Worm (Caenorhabditis elegans) whole organism, young adult: Measurements from ENCODE around the gene dpy-2.

Source experiments
- B0261.1 ChIP-seq: sonication (generic microtip); optimal IDR thresholded peaks from 2 replicates; lab custom pipeline; 2016; ENCODE audit warnings: mild to moderate bottlenecking, missing genetic modification characterization, moderate library complexity, missing compliant biosample characterization
- F33H1.4 ChIP-seq: fragments of 200-800 bp; sonication (Bioruptor generic); IDR thresholded peaks from 2 replicates; pipeline ENCODE4 v1.3.6; 2022; ENCODE audit warnings: missing genetic modification reagents, missing genetic modification characterization, missing compliant biosample characterization
- F39B2.1 ChIP-seq: fragments of 200-800 bp; sonication (Bioruptor generic); IDR thresholded peaks from 2 replicates; pipeline ENCODE4 v1.3.6; 2022; ENCODE audit warnings: missing genetic modification reagents, missing genetic modification characterization, missing compliant biosample characterization
- F52B5.7 ChIP-seq: sonication (generic microtip); optimal IDR thresholded peaks from 2 replicates; lab custom pipeline; 2016; ENCODE audit warnings: mild to moderate bottlenecking, missing genetic modification characterization, missing compliant biosample characterization
- T26A5.8 ChIP-seq: sonication (generic microtip); optimal IDR thresholded peaks from 2 replicates; lab custom pipeline; 2016; ENCODE audit warnings: missing genetic modification characterization, missing compliant biosample characterization
- Y67H2A.10 ChIP-seq: fragments of 200-800 bp; sonication (Bioruptor generic); conservative IDR thresholded peaks from 2 replicates; pipeline ENCODE4 v1.3.6; 2022; ENCODE audit warnings: missing genetic modification reagents, missing genetic modification characterization, missing compliant biosample characterization
- ZK185.1 ChIP-seq: sonication (generic microtip); optimal IDR thresholded peaks from 2 replicates; lab custom pipeline; 2016; ENCODE audit warnings: mild to moderate bottlenecking, missing genetic modification characterization, missing compliant biosample characterization; ENCODE audit not compliant: poor library complexity, severe bottlenecking
- akir-1 ChIP-seq: fragments of 200-800 bp; sonication (Bioruptor generic); optimal IDR thresholded peaks from 2 replicates; lab custom pipeline; 2018; ENCODE audit warnings: mild to moderate bottlenecking, missing genetic modification characterization, moderate library complexity, missing compliant biosample characterization
- atf-7 ChIP-seq: sonication (generic microtip); optimal IDR thresholded peaks from 2 replicates; lab custom pipeline; 2017; ENCODE audit warnings: mild to moderate bottlenecking, missing genetic modification characterization, missing compliant biosample characterization
- athp-1 ChIP-seq: sonication (generic microtip); optimal IDR thresholded peaks from 2 replicates; lab custom pipeline; 2017; ENCODE audit warnings: mild to moderate bottlenecking, missing genetic modification characterization, missing compliant biosample characterization
- ccch-3 ChIP-seq: fragments of 200-800 bp; sonication (Bioruptor generic); optimal IDR thresholded peaks from 2 replicates; lab custom pipeline; 2018; ENCODE audit warnings: mild to moderate bottlenecking, missing genetic modification characterization, missing compliant biosample characterization
- ceh-91 ChIP-seq: fragments of 200-800 bp; sonication (Bioruptor generic); IDR thresholded peaks from 2 replicates; pipeline ENCODE4 v1.3.6; 2022; ENCODE audit warnings: missing genetic modification reagents, missing genetic modification characterization, missing compliant biosample characterization
- chd-7 ChIP-seq: sonication (generic microtip); optimal IDR thresholded peaks from 2 replicates; lab custom pipeline; 2016; ENCODE audit warnings: mild to moderate bottlenecking, missing genetic modification characterization, moderate library complexity, missing compliant biosample characterization
- efl-1 ChIP-seq: fragments of 150-350 bp; optimal IDR thresholded peaks from 2 replicates; lab custom pipeline; 2014; ENCODE audit warnings: missing biosample characterization, missing genetic modification reagents, missing genetic modification characterization
- egl-44 ChIP-seq: fragments of 200-800 bp; sonication (Bioruptor generic); IDR thresholded peaks from 2 replicates; pipeline ENCODE4 v1.3.6; 2022; ENCODE audit warnings: missing genetic modification reagents, missing genetic modification characterization, missing compliant biosample characterization
- ekl-4 ChIP-seq: fragments of 200-800 bp; sonication (Bioruptor generic); IDR thresholded peaks from 2 replicates; pipeline ENCODE4 v1.3.6; 2022; ENCODE audit warnings: missing genetic modification reagents, missing genetic modification characterization, missing compliant biosample characterization
- ets-4 ChIP-seq: fragments of 200-800 bp; sonication (Bioruptor generic); optimal IDR thresholded peaks from 2 replicates; lab custom pipeline; 2018; ENCODE audit warnings: mild to moderate bottlenecking, missing genetic modification characterization, missing compliant biosample characterization
- hmg-1.2 ChIP-seq: fragments of 200-800 bp; sonication (Bioruptor generic); IDR thresholded peaks from 2 replicates; pipeline ENCODE4 v1.3.6; 2022; ENCODE audit warnings: missing genetic modification reagents, missing genetic modification characterization, missing compliant biosample characterization
- hrde-1 ChIP-seq: sonication (generic microtip); optimal IDR thresholded peaks from 2 replicates; lab custom pipeline; 2016; ENCODE audit warnings: missing genetic modification characterization, mild to moderate bottlenecking, missing compliant biosample characterization, moderate library complexity, missing genotype, missing genetic modification reagents, borderline replicate concordance
- lin-54 ChIP-seq: fragments of 200-800 bp; sonication (Bioruptor generic); optimal IDR thresholded peaks from 2 replicates; lab custom pipeline; 2018; ENCODE audit warnings: mild to moderate bottlenecking, missing genetic modification characterization, missing compliant biosample characterization
- lir-1 ChIP-seq: fragments of 200-800 bp; sonication (Bioruptor generic); conservative IDR thresholded peaks from 2 replicates; pipeline ENCODE4 v1.3.6; 2022; ENCODE audit warnings: missing genetic modification reagents, missing genetic modification characterization, missing compliant biosample characterization
- mcd-1 ChIP-seq: fragments of 200-800 bp; sonication (Bioruptor generic); IDR thresholded peaks from 2 replicates; pipeline ENCODE4 v1.3.6; 2022; ENCODE audit warnings: missing genetic modification reagents, missing genetic modification characterization, missing compliant biosample characterization
- nfya-1 ChIP-seq: sonication (generic microtip); optimal IDR thresholded peaks from 2 replicates; lab custom pipeline; 2017; ENCODE audit warnings: antibody characterized with exemption, missing compliant biosample characterization, missing genetic modification characterization, borderline replicate concordance; ENCODE audit not compliant: insufficient read depth
- nhr-80 ChIP-seq: sonication (generic microtip); optimal IDR thresholded peaks from 2 replicates; lab custom pipeline; 2016; ENCODE audit warnings: missing genetic modification characterization, missing compliant biosample characterization
- rec-8 ChIP-seq, 2 experiments: sonication (generic microtip); optimal IDR thresholded peaks; 2 replicates each; lab custom pipeline; 2016; ENCODE audit warnings: mild to moderate bottlenecking in 2 of 2, missing genetic modification characterization in 2 of 2, missing genetic modification reagents in 2 of 2, missing genotype in 2 of 2, missing biosample characterization in 1 of 2, missing compliant biosample characterization in 1 of 2, moderate library complexity in 1 of 2
- sdz-38 ChIP-seq: sonication (generic microtip); optimal IDR thresholded peaks from 2 replicates; lab custom pipeline; 2016; ENCODE audit warnings: missing genotype, missing genetic modification characterization, missing compliant biosample characterization
- snpc-1.1 ChIP-seq: sonication (generic microtip); optimal IDR thresholded peaks from 2 replicates; lab custom pipeline; 2017; ENCODE audit warnings: missing genetic modification characterization, mild to moderate bottlenecking, missing compliant biosample characterization, antibody characterized with exemption, moderate library complexity, missing genotype, missing genetic modification reagents; ENCODE audit not compliant: insufficient read depth
- snpc-1.3 ChIP-seq: sonication (generic microtip); optimal IDR thresholded peaks from 2 replicates; lab custom pipeline; 2017; ENCODE audit warnings: missing genetic modification characterization, mild to moderate bottlenecking, missing compliant biosample characterization, antibody characterized with exemption, moderate library complexity, missing genotype, missing genetic modification reagents; ENCODE audit not compliant: insufficient read depth
- snpc-4 ChIP-seq, 5 experiments: fragments of 150-350 bp in 1 of 5; sonication (generic microtip) in 4 of 5; optimal IDR thresholded peaks; 2 replicates each; lab custom pipeline; 2014 to 2018; ENCODE audit warnings: missing genetic modification characterization in 5 of 5, missing biosample characterization in 3 of 5, antibody characterized with exemption in 2 of 5, mild to moderate bottlenecking in 2 of 5, missing compliant biosample characterization in 2 of 5, missing genotype in 2 of 5, moderate library complexity in 2 of 5, missing genetic modification reagents in 1 of 5
- tbp1 ChIP-seq: fragments of 200-800 bp; sonication (Bioruptor generic); optimal IDR thresholded peaks from 2 replicates; lab custom pipeline; 2018; ENCODE audit warnings: mild to moderate bottlenecking, missing genetic modification characterization, missing compliant biosample characterization
- unc-62 ChIP-seq: fragments of 150-350 bp; optimal IDR thresholded peaks from 2 replicates; lab custom pipeline; 2014; ENCODE audit warnings: missing biosample characterization, missing genetic modification reagents, missing genetic modification characterization
- xnd-1 ChIP-seq: sonication (generic microtip); optimal IDR thresholded peaks from 2 replicates; lab custom pipeline; 2016; ENCODE audit warnings: missing genotype, missing genetic modification reagents, missing genetic modification characterization, missing compliant biosample characterization
- zim-3 ChIP-seq: sonication (generic microtip); optimal IDR thresholded peaks from 2 replicates; lab custom pipeline; 2017; ENCODE audit warnings: mild to moderate bottlenecking, missing genetic modification characterization, moderate library complexity, missing compliant biosample characterization
- ztf-22 ChIP-seq: fragments of 200-800 bp; sonication (Bioruptor generic); optimal IDR thresholded peaks from 2 replicates; lab custom pipeline; 2018; ENCODE audit warnings: mild to moderate bottlenecking, missing genetic modification characterization, moderate library complexity, missing compliant biosample characterization
- ztf-25 ChIP-seq: fragments of 200-800 bp; sonication (Bioruptor generic); IDR thresholded peaks from 2 replicates; pipeline ENCODE4 v1.3.6; 2022; ENCODE audit warnings: missing genetic modification reagents, missing genetic modification characterization, missing compliant biosample characterization

The dpy-2 gene

ce11 chrII:6701497-6701896 is 12.6 kb upstream of the dpy-2 start, which contains the start of gene C18H9.6:
Gene C18H9.6, minus strand, starts transcription at chrII:6701625.
- TF ChIP-seq athp-1 (no peak), mcd-1 (GFP tag; lab: Robert Waterston, UW) (no peak), efl-1 (GFP tag; lab: Kevin White, UChicago) (no peak), ceh-91 (GFP tag; lab: Robert Waterston, UW) (no peak), ztf-25 (GFP tag; lab: Robert Waterston, UW) (no peak), atf-7 (tag; lab: Kevin White, UChicago) (peak; percentile 30), nhr-80 (tag; lab: Kevin White, UChicago) (peak; percentile 86), F33H1.4 (GFP tag; lab: Robert Waterston, UW) (no peak), snpc-4 (GFP tag; optimal IDR thresholded peaks at IDR 0.05; lab: Kevin White, UChicago) (no peak), snpc-4 (tag; optimal IDR thresholded peaks at IDR 0.05; lab: Kevin White, UChicago) (no peak), ZK185.1 (tag; lab: Kevin White, UChicago) (no peak), ets-4 (GFP tag; lab: Kevin White, UChicago) (peak; percentile 19), T26A5.8 (tag; lab: Kevin White, UChicago) (no peak), egl-44 (GFP tag; lab: Robert Waterston, UW) (no peak), ztf-22 (GFP tag; lab: Kevin White, UChicago) (peak; percentile 30), hmg-1.2 (GFP tag; lab: Robert Waterston, UW) (no peak)

DNA sequence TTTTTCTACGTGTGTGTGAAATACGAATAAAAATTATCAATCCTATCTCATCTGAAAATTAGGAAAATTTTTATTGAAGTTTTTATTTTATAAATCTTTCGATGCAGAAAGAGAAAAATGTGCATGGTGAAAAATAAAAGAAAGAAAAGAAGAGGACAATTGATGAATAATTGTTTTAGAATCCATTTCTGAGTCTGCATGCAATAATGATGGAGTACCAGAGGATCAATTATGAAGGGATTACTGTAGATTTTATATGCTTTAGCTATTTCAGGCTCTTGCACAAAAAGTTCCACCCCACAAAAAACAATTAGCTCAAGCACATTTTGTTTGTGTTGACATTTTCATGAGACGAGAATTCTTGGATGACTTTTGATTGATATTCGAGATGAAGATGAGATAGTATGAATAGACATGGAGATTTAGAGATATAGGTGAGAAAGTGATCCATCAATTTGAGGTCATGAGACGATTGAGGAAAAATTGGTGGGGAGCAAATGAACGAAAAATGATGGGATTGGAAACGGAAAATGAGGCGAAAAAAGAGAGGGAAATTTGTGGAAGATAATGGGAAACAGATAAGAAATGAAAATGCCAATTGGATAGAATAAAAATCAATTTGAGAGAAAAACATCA is 8.4 kb upstream of the dpy-2 start, which contains the start of gene rpy-1:
TSS of gene rpy-1 (minus strand) at position 51 of the 636 bp plus-strand sequence.
- TF ChIP-seq ccch-3 (no peak), hrde-1 (no peak), akir-1 (GFP tag; lab: Kevin White, UChicago) (no peak), sdz-38 (tag; lab: Kevin White, UChicago) (no peak), rec-8 (tag; optimal IDR thresholded peaks at IDR 0.05; lab: Kevin White, UChicago) (no peak), lir-1 (GFP tag; lab: Robert Waterston, UW) (no peak), snpc-1.1 (tag; lab: Kevin White, UChicago) (no peak), xnd-1 (tag; lab: Kevin White, UChicago) (no peak), snpc-1.3 (tag; lab: Kevin White, UChicago) (no peak), T26A5.8 (tag; lab: Kevin White, UChicago) (no peak), tbp1 (no peak), hmg-1.2 (GFP tag; lab: Robert Waterston, UW) (no peak), chd-7 (tag; lab: Kevin White, UChicago) (no peak), ztf-22 (GFP tag; lab: Kevin White, UChicago) (no peak), F52B5.7 (tag; lab: Kevin White, UChicago) (no peak), F39B2.1 (no peak), B0261.1 (tag; lab: Kevin White, UChicago) (no peak)

DNA sequence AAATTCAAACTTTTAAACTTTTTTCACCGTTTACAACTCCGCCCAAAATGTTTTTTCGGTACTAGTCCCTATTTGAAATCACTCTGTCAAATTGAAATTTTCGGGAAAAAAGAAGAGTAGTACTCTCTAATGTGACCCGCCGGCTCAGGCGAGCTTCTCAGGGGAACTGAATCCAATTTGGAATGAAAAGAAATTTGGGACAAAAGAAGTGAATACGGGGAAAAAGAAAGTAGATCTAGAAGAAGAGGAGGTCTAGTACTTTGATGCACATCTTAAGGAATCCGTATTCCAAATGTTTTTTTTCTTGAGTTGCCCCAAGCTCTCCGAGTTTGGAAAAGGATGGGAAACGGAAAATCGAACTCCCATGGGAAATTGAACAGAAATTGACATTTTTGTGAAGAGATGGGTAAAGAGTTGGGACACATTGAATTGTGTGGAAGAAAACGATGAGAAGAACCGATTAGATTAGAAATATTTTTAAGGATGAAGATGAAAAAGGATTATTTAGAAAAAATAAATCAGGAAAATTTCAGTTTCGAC is 7.5 kb upstream of the dpy-2 start:
- no peak for TF ChIP-seq zim-3
- TF ChIP-seq snpc-1.1 (tag; lab: Kevin White, UChicago), result no peak
- no peak for TF ChIP-seq ekl-4 (GFP tag; lab: Robert Waterston, UW)
- no peak for TF ChIP-seq nfya-1 (tag; lab: Kevin White, UChicago)
- TF ChIP-seq efl-1 (GFP tag; lab: Kevin White, UChicago), result no peak
- TF ChIP-seq nhr-80 (tag; lab: Kevin White, UChicago), result no peak
- no peak for TF ChIP-seq unc-62 (GFP tag; lab: Kevin White, UChicago)
- TF ChIP-seq Y67H2A.10 (GFP tag; lab: Robert Waterston, UW), result no peak
- no peak for TF ChIP-seq lin-54 (GFP tag; lab: Kevin White, UChicago)
